Worm (Caenorhabditis elegans) whole organism, L1 larva: Measurements from ENCODE around the gene C25H3.17.

Experiments
- C16A3.4 ChIP-seq: fragments of 150-350 bp; optimal IDR thresholded peaks from 2 replicates; lab custom pipeline; 2014; ENCODE audit warnings: missing biosample characterization, missing genetic modification characterization
- aha-1 ChIP-seq: fragments of 150-350 bp; optimal IDR thresholded peaks from 2 replicates; lab custom pipeline; 2014; ENCODE audit warnings: missing biosample characterization, missing genetic modification characterization
- alr-1 ChIP-seq: fragments of 200-800 bp; sonication (Bioruptor generic); optimal IDR thresholded peaks from 2 replicates; lab custom pipeline; 2018; ENCODE audit warnings: borderline replicate concordance, mild to moderate bottlenecking, missing genetic modification characterization, missing compliant biosample characterization
- ceh-8 ChIP-seq: fragments of 200-800 bp; sonication (Bioruptor generic); optimal IDR thresholded peaks from 2 replicates; lab custom pipeline; 2018; ENCODE audit warnings: mild to moderate bottlenecking, missing genetic modification characterization, moderate library complexity, missing compliant biosample characterization
- ceh-82 ChIP-seq, 3 experiments: fragments of 150-350 bp in 1 of 3; sonication (generic microtip) in 2 of 3; optimal IDR thresholded peaks; 2 replicates each; lab custom pipeline; 2014 to 2017; ENCODE audit warnings: missing biosample characterization in 3 of 3, missing genetic modification characterization in 3 of 3
- ceh-88 ChIP-seq: fragments of 200-800 bp; sonication (Bioruptor generic); IDR thresholded peaks from 2 replicates; pipeline ENCODE4 v1.3.6; 2022; ENCODE audit warnings: missing genetic modification characterization, missing compliant biosample characterization
- efl-1 ChIP-seq, 4 experiments: fragments of 150-350 bp; optimal IDR thresholded peaks in 3 of 4; peaks in 1 of 4; 1 replicate in 1 of 4; 2 replicates in 3 of 4; lab custom pipeline; 2014; ENCODE audit warnings: missing biosample characterization in 2 of 4, missing genetic modification characterization in 2 of 4, missing genetic modification reagents in 2 of 4
- egl-13 ChIP-seq: sonication (generic microtip); optimal IDR thresholded peaks from 2 replicates; lab custom pipeline; 2016; ENCODE audit warnings: missing genotype, missing genetic modification reagents, missing genetic modification characterization, missing compliant biosample characterization
- elt-2 ChIP-seq: sonication (generic microtip); optimal IDR thresholded peaks from 2 replicates; lab custom pipeline; 2016; ENCODE audit warnings: missing genetic modification characterization, mild to moderate bottlenecking, inconsistent platforms, missing compliant biosample characterization, missing genetic modification reagents
- elt-3 ChIP-seq, 6 experiments: fragments of 150-350 bp in 1 of 6; sonication (generic microtip); optimal IDR thresholded peaks; 2 replicates each; lab custom pipeline; 2017 to 2018; ENCODE audit warnings: missing biosample characterization in 6 of 6, missing genetic modification characterization in 6 of 6, inconsistent platforms in 1 of 6
- grh-1 ChIP-seq: fragments of 200-800 bp; sonication (Bioruptor generic); IDR thresholded peaks from 2 replicates; pipeline ENCODE4 v1.3.6; 2022; ENCODE audit warnings: missing genetic modification reagents, missing genetic modification characterization, missing compliant biosample characterization
- hlh-17 ChIP-seq: fragments of 200-800 bp; sonication (Bioruptor generic); optimal IDR thresholded peaks from 2 replicates; lab custom pipeline; 2018; ENCODE audit warnings: missing genetic modification characterization, mild to moderate bottlenecking, missing compliant biosample characterization, moderate library complexity, borderline replicate concordance
- hlh-4 ChIP-seq: sonication (generic microtip); optimal IDR thresholded peaks from 2 replicates; lab custom pipeline; 2016; ENCODE audit warnings: mild to moderate bottlenecking, missing genetic modification characterization, missing compliant biosample characterization
- hpl-2 ChIP-seq: fragments of 150-350 bp; optimal IDR thresholded peaks from 2 replicates; lab custom pipeline; 2014; ENCODE audit warnings: missing biosample characterization, missing genetic modification reagents, missing genetic modification characterization
- lin-14 ChIP-seq: fragments of 200-800 bp; sonication (Bioruptor generic); optimal IDR thresholded peaks from 2 replicates; lab custom pipeline; 2018; ENCODE audit warnings: mild to moderate bottlenecking, missing genetic modification characterization, moderate library complexity, missing compliant biosample characterization
- lin-15B ChIP-seq: fragments of 150-350 bp; sonication (generic microtip); optimal IDR thresholded peaks from 3 replicates; lab custom pipeline; 2014; ENCODE audit warnings: missing biosample characterization, missing genetic modification characterization
- lir-3 ChIP-seq: sonication (generic microtip); optimal IDR thresholded peaks from 2 replicates; lab custom pipeline; 2016; ENCODE audit warnings: mild to moderate bottlenecking, missing genetic modification characterization, moderate library complexity, missing compliant biosample characterization; ENCODE audit not compliant: poor library complexity
- mab-9 ChIP-seq: fragments of 200-800 bp; sonication (Bioruptor generic); IDR thresholded peaks from 2 replicates; pipeline ENCODE4 v1.3.6; 2022; ENCODE audit warnings: missing genetic modification reagents, missing genetic modification characterization, missing compliant biosample characterization
- nhr-20 ChIP-seq: sonication (generic microtip); optimal IDR thresholded peaks from 2 replicates; lab custom pipeline; 2016; ENCODE audit warnings: mild to moderate bottlenecking, missing genetic modification characterization, missing compliant biosample characterization
- nhr-28 ChIP-seq: fragments of 150-350 bp; optimal IDR thresholded peaks from 2 replicates; lab custom pipeline; 2014; ENCODE audit warnings: missing biosample characterization, missing genetic modification characterization
- nhr-71 ChIP-seq: sonication (generic microtip); optimal IDR thresholded peaks from 2 replicates; lab custom pipeline; 2016; ENCODE audit warnings: mild to moderate bottlenecking, missing genetic modification characterization, moderate library complexity, missing compliant biosample characterization
- nhr-90 ChIP-seq: sonication (generic microtip); optimal IDR thresholded peaks from 2 replicates; lab custom pipeline; 2016; ENCODE audit warnings: mild to moderate bottlenecking, missing genetic modification characterization, missing compliant biosample characterization; ENCODE audit not compliant: poor library complexity
- pqm-1 ChIP-seq: sonication (generic microtip); optimal IDR thresholded peaks from 3 replicates; lab custom pipeline; 2017; ENCODE audit warnings: missing biosample characterization, missing genetic modification characterization
- snpc-4 ChIP-seq: fragments of 150-350 bp; optimal IDR thresholded peaks from 2 replicates; lab custom pipeline; 2014; ENCODE audit warnings: missing biosample characterization, missing genetic modification characterization
- swsn-7 ChIP-seq: sonication (generic microtip); optimal IDR thresholded peaks from 2 replicates; lab custom pipeline; 2016; ENCODE audit warnings: missing genetic modification characterization, missing compliant biosample characterization
- tlp-1 ChIP-seq: fragments of 150-350 bp; optimal IDR thresholded peaks from 2 replicates; lab custom pipeline; 2014; ENCODE audit warnings: missing biosample characterization, missing genetic modification characterization
- unc-30 ChIP-seq: sonication (generic microtip); optimal IDR thresholded peaks from 2 replicates; lab custom pipeline; 2017; ENCODE audit warnings: missing biosample characterization, missing genetic modification characterization
- unc-86 ChIP-seq: sonication (generic microtip); optimal IDR thresholded peaks from 2 replicates; lab custom pipeline; 2016; ENCODE audit warnings: missing genetic modification characterization, missing compliant biosample characterization
- vab-15 ChIP-seq: sonication (generic microtip); optimal IDR thresholded peaks from 2 replicates; lab custom pipeline; 2017; ENCODE audit warnings: missing genotype, mild to moderate bottlenecking, missing genetic modification characterization, missing compliant biosample characterization
- zag-1 ChIP-seq: fragments of 150-350 bp; optimal IDR thresholded peaks from 2 replicates; lab custom pipeline; 2014; ENCODE audit warnings: missing biosample characterization, missing genetic modification characterization
- zip-4 ChIP-seq: fragments of 200-800 bp; sonication (Bioruptor generic); optimal IDR thresholded peaks from 2 replicates; lab custom pipeline; 2018; ENCODE audit warnings: mild to moderate bottlenecking, missing genetic modification characterization, moderate library complexity, missing compliant biosample characterization

Gene C25H3.17

DNA sequence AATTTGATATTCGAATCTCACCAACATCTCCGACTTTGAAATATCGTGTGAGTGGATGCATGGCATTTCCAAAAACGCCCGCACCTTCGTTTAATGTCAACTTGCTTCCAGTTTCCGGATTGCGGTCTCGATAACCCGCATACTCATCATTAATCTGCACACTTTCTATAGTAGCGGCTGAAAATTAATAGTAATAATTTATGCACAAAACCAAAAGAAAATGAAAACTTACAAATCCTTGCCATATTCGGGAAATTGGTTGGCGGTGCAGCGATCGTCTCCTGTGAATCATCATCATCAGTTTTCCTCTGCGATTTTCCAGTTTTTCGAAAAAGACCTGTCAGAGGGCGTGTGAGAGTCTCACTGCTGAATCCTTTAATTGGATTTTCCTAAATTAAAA is 9.3 kb downstream of the C25H3.17 start:
- no peak for TF ChIP-seq nhr-71
- TF ChIP-seq ceh-82 (tag; optimal IDR thresholded peaks at IDR 0.05; lab: Kevin White, UChicago), result no peak
- TF ChIP-seq nhr-20, result no peak
- TF ChIP-seq C16A3.4, result no peak
- no peak for TF ChIP-seq swsn-7 (tag; lab: Kevin White, UChicago)
- TF ChIP-seq mab-9 (GFP tag; lab: Robert Waterston, UW), result peak; percentile 27; the same call in 1 of the 2 replicates
- no peak for TF ChIP-seq elt-3 (tag; optimal IDR thresholded peaks at IDR 0.05; lab: Kevin White, UChicago)

DNA sequence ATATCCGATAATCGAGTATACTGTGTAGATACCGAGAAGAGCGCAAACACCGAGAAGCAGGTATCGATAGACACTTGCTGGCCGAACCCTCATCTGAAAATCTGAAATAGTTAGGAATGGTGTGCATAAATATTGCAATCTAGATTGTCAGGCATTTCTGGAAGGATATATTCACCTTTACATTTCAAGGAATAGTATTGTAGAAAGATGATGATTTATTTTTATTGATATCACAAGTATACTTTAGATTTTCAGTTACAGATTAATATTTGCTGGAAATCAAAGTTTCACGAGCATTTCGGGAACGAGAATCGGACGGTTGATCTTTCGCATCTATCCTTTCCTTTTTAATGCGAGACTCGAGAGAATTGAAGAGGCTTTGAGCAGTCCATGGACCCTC is 9.8 kb downstream of the C25H3.17 start, which contains the start of gene fut-3:
TSS of gene fut-3 (minus strand) at position 101 of the 400 bp plus-strand sequence.
- no peak for TF ChIP-seq vab-15 (tag; lab: Kevin White, UChicago)
- no peak for TF ChIP-seq lin-14 (GFP tag; lab: Kevin White, UChicago)
- no peak for TF ChIP-seq efl-1 (optimal IDR thresholded peaks at IDR 0.05; lab: Kevin White, UChicago)
- peak in 1 of 2 experiments; percentile 39 for TF ChIP-seq efl-1 (GFP tag; optimal IDR thresholded peaks at IDR 0.05 in 1 of 2; lab: Kevin White, UChicago)
- TF ChIP-seq ceh-88, result no peak
- no peak for TF ChIP-seq zag-1 (tag; lab: Kevin White, UChicago)
- TF ChIP-seq zip-4 (GFP tag; lab: Kevin White, UChicago), result no peak
- no peak for TF ChIP-seq nhr-20

- TF ChIP-seq alr-1 (tag; lab: Kevin White, UChicago) (no peak), ceh-8 (GFP tag; lab: Kevin White, UChicago) (no peak)
Measured at ce11 chrII:5654215-5654614, 15.3 kb downstream of the C25H3.17 start, which contains the start of gene F59E12.1. TSS of gene F59E12.1 (plus strand) at chrII:5654515.

ce11 chrII:5652334-5652733 is 17.1 kb downstream of the C25H3.17 start, which contains the start of gene bli-2:
TSS of gene bli-2 (minus strand) at chrII:5652434.
- TF ChIP-seq grh-1 (no peak), unc-30 (tag; lab: Kevin White, UChicago) (no peak), efl-1 (optimal IDR thresholded peaks at IDR 0.05; lab: Kevin White, UChicago) (no peak), efl-1 (GFP tag; optimal IDR thresholded peaks at IDR 0.05 in 1 of 2; lab: Kevin White, UChicago) (no peak), pqm-1 (tag; lab: Kevin White, UChicago) (no peak), hlh-4 (tag; lab: Kevin White, UChicago) (no peak), lir-3 (tag; lab: Kevin White, UChicago) (no peak), hlh-17 (no peak), snpc-4 (tag; lab: Kevin White, UChicago) (no peak), aha-1 (tag; lab: Kevin White, UChicago) (no peak), tlp-1 (tag; lab: Kevin White, UChicago) (no peak), nhr-28 (tag; lab: Kevin White, UChicago) (no peak), hpl-2 (no peak), egl-13 (tag; lab: Kevin White, UChicago) (no peak), nhr-90 (tag; lab: Kevin White, UChicago) (no peak), elt-2 (tag; lab: Kevin White, UChicago) (no peak), lin-15B (tag; lab: Kevin White, UChicago) (no peak)

- no peak for TF ChIP-seq efl-1 (optimal IDR thresholded peaks at IDR 0.05; lab: Kevin White, UChicago)
- peak in 1 of 2 experiments; percentile 35 for TF ChIP-seq efl-1 (GFP tag; optimal IDR thresholded peaks at IDR 0.05 in 1 of 2; lab: Kevin White, UChicago)
- TF ChIP-seq unc-86, result no peak
Measured at ce11 chrII:5651426-5651825, 18.1 kb downstream of the C25H3.17 start.
